Worm (Caenorhabditis elegans): ENCODE results near the gene srm-6.
A peak's percentile ranks its signal among the peaks of the same experiment; 100 is the strongest.

The srm-6 gene

DNA sequence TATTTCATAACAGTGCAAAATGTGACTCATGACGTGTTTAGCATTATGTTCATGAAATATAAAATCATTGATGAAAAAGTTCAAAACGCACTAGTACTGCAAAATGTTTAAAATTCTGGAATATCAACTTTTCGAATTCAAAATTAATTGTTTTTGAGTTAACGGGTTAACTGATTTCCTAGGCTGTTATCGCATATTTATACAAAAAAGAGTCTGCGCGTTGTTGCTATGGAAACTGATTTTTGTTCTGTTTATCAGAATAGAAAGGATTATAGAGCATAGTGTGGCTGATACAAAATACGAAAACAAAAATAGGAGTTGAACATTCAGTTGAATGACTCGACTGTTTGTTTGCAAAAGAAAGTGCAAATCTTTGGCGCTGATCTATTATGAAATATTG lies 19.1 kb upstream of the srm-6 start:
- no peak for TF ChIP-seq pqm-1 (tag; optimal IDR thresholded peaks at IDR 0.05)
- TF ChIP-seq fkh-6 (tag; optimal IDR thresholded peaks at IDR 0.05) = no peak
- TF ChIP-seq ceh-30 (tag; optimal IDR thresholded peaks at IDR 0.05) = no peak
- no peak for TF ChIP-seq ceh-34 (tag; optimal IDR thresholded peaks at IDR 0.05)
- TF ChIP-seq Y22D7AL.16 (tag; optimal IDR thresholded peaks at IDR 0.05) = no peak
- TF ChIP-seq ceh-31 (tag; optimal IDR thresholded peaks at IDR 0.05) = no peak
- no peak for TF ChIP-seq hlh-30 (tag; optimal IDR thresholded peaks at IDR 0.05; ENCODE audit: insufficient read depth)
- TF ChIP-seq sox-2 (GFP tag; IDR thresholded peaks at IDR 0.05) = no peak
- TF ChIP-seq K02D7.2 (tag; optimal IDR thresholded peaks at IDR 0.05) = no peak
- no peak for TF ChIP-seq lim-6 (tag; optimal IDR thresholded peaks at IDR 0.05)
- no peak for TF ChIP-seq K09A11.1 (tag; optimal IDR thresholded peaks at IDR 0.05; ENCODE audit: insufficient read depth)
- TF ChIP-seq hlh-13 (GFP tag; optimal IDR thresholded peaks at IDR 0.05) = no peak
- no peak for TF ChIP-seq ceh-2 (tag; optimal IDR thresholded peaks at IDR 0.05)
- TF ChIP-seq F13H6.1 (tag; optimal IDR thresholded peaks at IDR 0.05) = no peak
- TF ChIP-seq che-1 (tag; optimal IDR thresholded peaks at IDR 0.05) = no peak

DNA sequence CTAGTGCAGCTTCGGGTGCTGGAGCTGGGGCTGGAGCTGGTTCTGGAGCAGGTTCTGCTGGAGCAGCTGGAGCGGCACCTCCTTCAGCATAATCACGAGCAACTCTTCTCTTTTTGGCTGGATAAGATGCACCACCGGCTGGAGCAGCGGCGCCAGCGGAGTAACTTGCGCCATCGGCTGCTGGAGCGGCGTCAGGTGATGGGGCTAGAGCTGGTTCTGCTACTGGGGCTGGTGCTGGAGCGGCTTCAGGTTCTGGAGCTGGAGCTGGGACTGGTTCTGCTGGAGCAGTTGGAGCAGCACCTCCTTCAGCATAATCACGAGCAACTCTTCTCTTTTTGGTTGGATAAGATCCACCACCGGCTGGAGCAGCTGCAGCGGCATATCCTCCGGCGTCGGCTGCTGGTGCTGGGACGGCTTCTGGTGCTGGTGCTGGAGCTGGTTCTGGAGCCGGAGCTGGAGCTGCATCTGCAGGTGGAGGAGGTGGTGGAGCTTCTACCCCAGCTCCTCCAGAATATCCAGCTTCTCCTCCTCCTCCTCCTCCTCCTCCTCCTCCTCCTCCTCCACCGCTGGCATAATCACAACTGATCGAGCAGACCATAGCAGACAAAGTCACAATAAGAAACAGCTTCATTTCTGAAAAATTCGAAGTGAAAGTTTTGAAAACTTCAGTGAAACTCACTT lies 17.5 kb upstream of the srm-6 start, which contains the start of gene F47B8.13:
TSS of gene F47B8.13 (minus strand) at position 631 of the 681 bp plus-strand sequence.
- peak; percentile 76 for TF ChIP-seq mec-3 (tag; optimal IDR thresholded peaks at IDR 0.05; ENCODE audit: borderline replicate concordance)
- TF ChIP-seq C08G9.2 (tag; optimal IDR thresholded peaks at IDR 0.05) = peak; percentile 22
- TF ChIP-seq unc-86 (tag; optimal IDR thresholded peaks at IDR 0.05) = no peak

DNA sequence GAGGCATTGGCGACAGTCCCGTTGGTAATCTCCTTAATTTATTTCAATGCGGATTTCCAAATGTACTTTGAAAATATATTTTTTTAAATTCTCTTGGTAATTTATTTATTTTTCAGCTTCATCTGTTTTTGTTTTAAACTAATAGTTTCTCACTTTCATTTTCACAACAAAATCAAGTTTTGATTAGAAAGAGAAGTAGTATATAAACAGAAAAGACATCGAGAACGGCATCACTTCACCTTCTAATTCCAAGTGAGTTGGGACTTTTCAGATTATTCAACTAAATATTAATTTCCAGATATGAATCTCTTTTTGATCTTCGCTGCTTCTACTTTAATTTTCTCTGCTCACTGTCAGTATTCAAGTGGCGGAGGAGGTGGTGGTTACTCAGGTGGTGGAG lies 16.5 kb upstream of the srm-6 start, which contains the start of gene F47B8.14:
TSS of gene F47B8.14 (plus strand) at position 301 of the 400 bp plus-strand sequence.
- no peak for TF ChIP-seq ztf-16 (tag; optimal IDR thresholded peaks at IDR 0.05)
- no peak for TF ChIP-seq nhr-232 (tag; optimal IDR thresholded peaks at IDR 0.05)
- no peak for TF ChIP-seq dve-1 (tag; optimal IDR thresholded peaks at IDR 0.05)
- no peak for TF ChIP-seq ets-4 (tag; optimal IDR thresholded peaks at IDR 0.05)
- no peak for TF ChIP-seq rnt-1 (tag; optimal IDR thresholded peaks at IDR 0.05)
- no peak for TF ChIP-seq hlh-8 (tag; optimal IDR thresholded peaks at IDR 0.05)
- no peak for TF ChIP-seq pag-3 (tag; optimal IDR thresholded peaks at IDR 0.05; ENCODE audit: borderline replicate concordance)

DNA sequence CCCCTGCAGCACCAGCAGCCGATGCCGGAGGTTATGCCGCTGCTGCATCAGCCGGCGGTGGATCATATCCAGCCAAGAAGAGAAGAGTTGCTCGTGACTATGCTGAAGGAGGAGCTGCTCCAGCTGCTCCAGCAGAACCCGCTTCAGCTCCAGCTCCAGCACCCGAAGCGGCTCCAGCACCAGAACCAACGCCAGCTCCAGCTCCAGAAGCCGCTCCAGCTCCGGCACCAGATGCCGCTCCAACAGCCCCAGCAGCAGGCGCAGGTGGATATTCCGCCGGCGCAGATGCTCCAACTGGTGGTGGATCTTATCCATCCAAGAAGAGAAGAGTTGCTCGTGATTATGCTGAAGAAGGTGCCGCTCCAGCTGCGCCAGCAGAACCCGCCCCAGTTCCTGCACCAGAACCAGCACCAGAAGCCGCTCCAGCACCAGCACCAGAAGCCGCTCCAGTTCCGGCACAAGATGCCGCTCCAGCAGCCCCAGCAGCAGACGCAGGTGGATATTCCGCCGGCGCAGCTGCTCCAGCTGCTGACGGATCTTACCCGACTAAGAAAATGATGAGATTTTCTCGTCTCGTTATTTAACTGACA lies 15.9 kb upstream of the srm-6 start:
- no peak for TF ChIP-seq ama-1 (optimal IDR thresholded peaks at IDR 0.05)
- TF ChIP-seq elt-4 (tag; optimal IDR thresholded peaks at IDR 0.05) = peak; percentile 78
- no peak for TF ChIP-seq C38D4.7 (GFP tag; optimal IDR thresholded peaks at IDR 0.05)
- TF ChIP-seq lin-11 (tag; optimal IDR thresholded peaks at IDR 0.05) = no peak
- TF ChIP-seq ceh-9 (tag; optimal IDR thresholded peaks at IDR 0.05) = peak; percentile 28
- no peak for TF ChIP-seq sox-4 (tag; optimal IDR thresholded peaks at IDR 0.05)

DNA sequence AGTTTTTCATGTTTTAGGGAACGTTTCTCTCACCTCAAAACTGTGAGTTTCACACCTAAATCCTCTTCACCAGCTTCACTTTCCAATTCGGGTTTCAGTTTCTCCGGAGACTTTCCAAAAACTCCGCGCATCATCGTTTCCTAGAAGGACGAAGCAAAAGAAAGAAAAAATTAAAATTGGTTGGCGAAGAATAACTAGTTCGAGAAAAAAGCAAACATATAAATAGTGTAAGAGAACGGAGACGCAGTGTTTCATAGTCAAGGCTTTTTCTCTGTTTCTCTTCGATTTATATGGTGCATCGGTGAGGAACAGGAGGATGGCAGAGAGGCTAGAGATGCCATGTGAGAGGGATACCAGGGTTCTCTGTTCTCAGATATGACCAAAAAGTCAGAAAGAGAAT lies 14.0 kb upstream of the srm-6 start, which contains the start of gene F47B8.3:
TSS of gene F47B8.3 (minus strand) at position 261 of the 400 bp plus-strand sequence.
- TF ChIP-seq ceh-19 (GFP tag; optimal IDR thresholded peaks at IDR 0.05) = no peak
- TF ChIP-seq nfya-1 (tag; optimal IDR thresholded peaks at IDR 0.05) = peak; percentile 13
- TF ChIP-seq hlh-6 (tag; optimal IDR thresholded peaks at IDR 0.05) = no peak
- no peak for TF ChIP-seq K09A11.1 (tag; optimal IDR thresholded peaks at IDR 0.05; ENCODE audit: insufficient read depth)
- no peak for TF ChIP-seq ceh-2 (tag; optimal IDR thresholded peaks at IDR 0.05)
- TF ChIP-seq hlh-13 (GFP tag; optimal IDR thresholded peaks at IDR 0.05) = no peak
- TF ChIP-seq ceh-18 (tag; optimal IDR thresholded peaks at IDR 0.05) = no peak
- TF ChIP-seq gmeb-2 (tag; optimal IDR thresholded peaks at IDR 0.05) = no peak
